Worm (Caenorhabditis elegans): ENCODE data around the gene col-111.

Gene col-111

ce11 chrIV:4659277-4659676, 1.5 kb upstream of the col-111 start, which contains the start of gene mrps-21 (continued):
- TF ChIP-seq vab-15 (tag; optimal IDR thresholded peaks at IDR 0.05): no peak

ce11 chrIV:4656380-4656779, 1.4 kb downstream of the col-111 start:
- no peak for TF ChIP-seq efl-1 (optimal IDR thresholded peaks at IDR 0.05)
- TF ChIP-seq efl-1 (GFP tag; optimal IDR thresholded peaks at IDR 0.05 in 1 of 2): peak in 1 of 2 experiments; percentile 67
- TF ChIP-seq nhr-19 (GFP tag; conservative IDR thresholded peaks at IDR 0.05): no peak

- TF ChIP-seq ceh-8 (GFP tag; optimal IDR thresholded peaks at IDR 0.05) (peak; percentile 19), lin-39 (tag; optimal IDR thresholded peaks at IDR 0.05) (no peak)
Measured at ce11 chrIV:4655979-4656378, 1.8 kb downstream of the col-111 start.

ce11 chrIV:4653708-4654107, 4.1 kb downstream of the col-111 start:
- TF ChIP-seq lin-39 (tag; optimal IDR thresholded peaks at IDR 0.05): no peak
- no peak for TF ChIP-seq Y116A8C.19 (tag; optimal IDR thresholded peaks at IDR 0.05; ENCODE audit: borderline replicate concordance)
- TF ChIP-seq efl-3 (GFP tag; optimal IDR thresholded peaks at IDR 0.05): no peak

- no peak for TF ChIP-seq ceh-82 (tag; optimal IDR thresholded peaks at IDR 0.05)
- no peak for TF ChIP-seq tlp-1 (tag; optimal IDR thresholded peaks at IDR 0.05)
Measured at ce11 chrIV:4652962-4653361, 4.8 kb downstream of the col-111 start, which contains the start of gene psr-1. Gene psr-1 (plus strand): TSS chrIV:4653262.

ce11 chrIV:4652365-4652844, 5.4 kb downstream of the col-111 start, which contains the start of gene F29B9.5:
Gene F29B9.5 (plus strand): TSS chrIV:4652415.
- TF ChIP-seq rnt-1 (tag; optimal IDR thresholded peaks at IDR 0.05): peak; percentile 18
- no peak for TF ChIP-seq C16A3.4 (tag; optimal IDR thresholded peaks at IDR 0.05)
- TF ChIP-seq lin-39 (tag; optimal IDR thresholded peaks at IDR 0.05): no peak
- TF ChIP-seq ama-1 (optimal IDR thresholded peaks at IDR 0.05): peak; percentile 61
- no peak for TF ChIP-seq nhr-77 (tag; optimal IDR thresholded peaks at IDR 0.05)
- no peak for TF ChIP-seq nhr-90 (tag; optimal IDR thresholded peaks at IDR 0.05; ENCODE audit: poor library complexity)

ce11 chrIV:4650624-4651094, 7.1 kb downstream of the col-111 start, which contains the start of gene ubc-9:
Gene ubc-9 (plus strand): TSS chrIV:4651044.
- no peak for TF ChIP-seq mef-2 (tag; optimal IDR thresholded peaks at IDR 0.05)
- peak; percentile 35 for TF ChIP-seq sox-4 (tag; optimal IDR thresholded peaks at IDR 0.05)
- no peak for TF ChIP-seq egl-27 (tag; optimal IDR thresholded peaks at IDR 0.05)
- no peak for TF ChIP-seq nhr-28 (tag; optimal IDR thresholded peaks at IDR 0.05)
- TF ChIP-seq swsn-7 (tag; optimal IDR thresholded peaks at IDR 0.05): peak; percentile 76
- no peak for TF ChIP-seq unc-30 (tag; optimal IDR thresholded peaks at IDR 0.05)
- TF ChIP-seq isw-1 (GFP tag; IDR thresholded peaks at IDR 0.05): peak; percentile 69
- no peak for TF ChIP-seq ets-5 (GFP tag; IDR thresholded peaks at IDR 0.05)
- no peak for TF ChIP-seq ceh-90 (tag; optimal IDR thresholded peaks at IDR 0.05)
- peak; percentile 77 for TF ChIP-seq nhr-90 (tag; optimal IDR thresholded peaks at IDR 0.05; ENCODE audit: poor library complexity)
- no peak for TF ChIP-seq fkh-4 (tag; optimal IDR thresholded peaks at IDR 0.05; ENCODE audit: borderline replicate concordance)
- no peak for TF ChIP-seq ama-1 (optimal IDR thresholded peaks at IDR 0.05)
- TF ChIP-seq fkh-10 (GFP tag; optimal IDR thresholded peaks at IDR 0.05): no peak
- TF ChIP-seq ceh-8 (GFP tag; optimal IDR thresholded peaks at IDR 0.05): no peak
- TF ChIP-seq rnt-1 (tag; optimal IDR thresholded peaks at IDR 0.05): peak; percentile 62
- TF ChIP-seq egl-13 (tag; optimal IDR thresholded peaks at IDR 0.05): peak; percentile 54
- TF ChIP-seq efl-1 (optimal IDR thresholded peaks at IDR 0.05): peak; percentile 71 to 72
- TF ChIP-seq efl-1 (GFP tag; optimal IDR thresholded peaks at IDR 0.05 in 1 of 2): peak; percentile 64 to 96
- peak; percentile 51 for TF ChIP-seq mep-1 (tag; optimal IDR thresholded peaks at IDR 0.05)
- TF ChIP-seq jun-1 (tag; optimal IDR thresholded peaks at IDR 0.05): no peak
- TF ChIP-seq fkh-8 (tag; optimal IDR thresholded peaks at IDR 0.05): peak; percentile 72
- no peak for TF ChIP-seq zag-1 (tag; optimal IDR thresholded peaks at IDR 0.05)
- peak; percentile 88 for TF ChIP-seq lin-13 (GFP tag; optimal IDR thresholded peaks at IDR 0.05)
- TF ChIP-seq aha-1 (tag; optimal IDR thresholded peaks at IDR 0.05): peak; percentile 13
- no peak for TF ChIP-seq ces-1 (GFP tag; optimal IDR thresholded peaks at IDR 0.05)
- peak; percentile 31 for TF ChIP-seq elt-2 (tag; optimal IDR thresholded peaks at IDR 0.05)
- no peak for TF ChIP-seq aly-2 (tag; optimal IDR thresholded peaks at IDR 0.05)
- peak; percentile 16 for TF ChIP-seq F16B12.6 (tag; optimal IDR thresholded peaks at IDR 0.05)
- TF ChIP-seq unc-62 (GFP tag; optimal IDR thresholded peaks at IDR 0.05): no peak
- peak in 1 of 2 experiments; percentile 15 for TF ChIP-seq ztf-11 (tag; optimal IDR thresholded peaks at IDR 0.05)
- TF ChIP-seq lin-39 (tag; optimal IDR thresholded peaks at IDR 0.05): no peak
- TF ChIP-seq lin-14 (GFP tag; optimal IDR thresholded peaks at IDR 0.05): peak; percentile 83
- TF ChIP-seq nhr-19 (GFP tag; conservative IDR thresholded peaks at IDR 0.05): peak; percentile 81

Data from whole organism, L1 larva.